Fruit fly (Drosophila melanogaster) Kc167 (cell line): ENCODE data around the gene RecQ5.

Experiments used
- Myc ChIP-seq: fragments of >200 bp; optimal IDR thresholded peaks from 2 replicates; lab custom pipeline; 2017; ENCODE audit warnings: missing external identifiers
- Sin3A ChIP-seq: fragments of >200 bp; optimal IDR thresholded peaks from 2 replicates; lab custom pipeline; 2018; ENCODE audit warnings: missing external identifiers
- psq ChIP-seq: fragments of >200 bp; optimal IDR thresholded peaks from 2 replicates; lab custom pipeline; 2017; ENCODE audit warnings: missing external identifiers

DNA sequence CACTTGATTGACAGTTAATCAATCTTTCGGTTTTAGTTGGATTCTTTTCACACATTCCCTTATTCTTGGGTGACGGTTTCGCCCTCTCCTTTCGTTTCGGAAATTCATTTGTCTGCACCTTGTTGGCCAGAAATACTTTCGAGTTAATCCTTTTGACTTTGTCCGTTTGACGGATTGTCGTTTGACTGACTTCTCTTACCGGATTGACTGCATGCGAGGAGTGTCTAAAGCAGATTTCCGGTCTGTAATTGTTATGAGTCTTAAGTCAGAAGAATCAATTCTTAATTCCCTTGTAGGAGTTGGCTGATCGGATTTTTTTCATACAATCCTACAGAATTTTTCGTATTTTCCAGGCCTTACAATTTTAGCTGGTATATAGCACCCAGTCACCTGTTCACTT lies 49.1 kb downstream of the RecQ5 start:
- TF ChIP-seq Sin3A (lab: Kevin White, UChicago) (no peak), Myc (lab: Kevin White, UChicago) (no peak), psq (lab: Kevin White, UChicago) (no peak)
